Worm (Caenorhabditis elegans): ENCODE measurements around the gene dyn-1.

- no peak for TF ChIP-seq nhr-76 (tag; optimal IDR thresholded peaks at IDR 0.05)
- no peak for TF ChIP-seq Y75B8A.6 (GFP tag; IDR thresholded peaks at IDR 0.05)
Observed at ce11 chrX:15537362-15537761, 31.3 kb upstream of the dyn-1 start, which contains the start of the genes olrn-1 and C02C6.14.
